Fruit fly (Drosophila melanogaster) whole organism, embryonic: ENCODE results near the gene CG10993.

Experiments used
- Abd-B ChIP-seq: fragments of 200-800 bp; sonication (Bioruptor generic); optimal IDR thresholded peaks from 2 replicates; lab custom pipeline; 2018; ENCODE audit warnings: missing biosample characterization, mild to moderate bottlenecking, missing genetic modification characterization, moderate library complexity
- CG1024 ChIP-seq: fragments of 200-800 bp; sonication (Bioruptor generic); IDR thresholded peaks from 2 replicates; pipeline ENCODE4 v1.3.6; 2022; ENCODE audit warnings: missing biosample characterization, missing genetic modification characterization
- CG10431 ChIP-seq: fragments of 200-800 bp; sonication (Bioruptor generic); optimal IDR thresholded peaks from 3 replicates; lab custom pipeline; 2018; ENCODE audit warnings: missing biosample characterization, mild to moderate bottlenecking, missing genetic modification characterization
- CG10565 ChIP-seq: fragments of 200-800 bp; sonication (Bioruptor generic); optimal IDR thresholded peaks from 3 replicates; lab custom pipeline; 2016; ENCODE audit warnings: missing biosample characterization, mild to moderate bottlenecking, missing genetic modification characterization
- CG12104 ChIP-seq: fragments of 200-800 bp; sonication (Bioruptor generic); optimal IDR thresholded peaks from 3 replicates; lab custom pipeline; 2016; ENCODE audit warnings: missing biosample characterization, missing genetic modification characterization
- CG14710 ChIP-seq: fragments of 200-800 bp; sonication (Bioruptor generic); optimal IDR thresholded peaks from 3 replicates; lab custom pipeline; 2019; ENCODE audit warnings: missing biosample characterization, mild to moderate bottlenecking, missing genetic modification characterization, moderate library complexity
- CG1603 ChIP-seq: fragments of 200-800 bp; sonication (Bioruptor generic); optimal IDR thresholded peaks from 2 replicates; lab custom pipeline; 2019; ENCODE audit warnings: missing biosample characterization, mild to moderate bottlenecking, missing genetic modification characterization, moderate library complexity
- CG16863 ChIP-seq: fragments of 200-800 bp; sonication (Bioruptor generic); optimal IDR thresholded peaks from 3 replicates; lab custom pipeline; 2016; ENCODE audit warnings: missing biosample characterization, missing genetic modification characterization
- CG17328 ChIP-seq: fragments of 200-800 bp; sonication (Bioruptor generic); IDR thresholded peaks from 2 replicates; pipeline ENCODE4 v1.3.6; 2022; ENCODE audit warnings: missing biosample characterization, missing genetic modification characterization
- CG2129 ChIP-seq: fragments of 200-800 bp; sonication (Bioruptor generic); IDR thresholded peaks from 2 replicates; pipeline ENCODE4 v1.3.6; 2022; ENCODE audit warnings: missing biosample characterization, missing genetic modification characterization; ENCODE audit not compliant: partially characterized antibody
- CG2712 ChIP-seq: fragments of 200-800 bp; optimal IDR thresholded peaks from 3 replicates; lab custom pipeline; 2019; ENCODE audit warnings: missing biosample characterization, mild to moderate bottlenecking, missing genetic modification characterization, moderate library complexity
- CG4360 ChIP-seq: fragments of 200-800 bp; sonication (Bioruptor generic); IDR thresholded peaks from 2 replicates; pipeline ENCODE4 v1.3.6; 2022; ENCODE audit warnings: missing biosample characterization, missing genetic modification characterization
- CG4820 ChIP-seq: fragments of 200-800 bp; sonication (Bioruptor generic); optimal IDR thresholded peaks from 3 replicates; lab custom pipeline; 2016; ENCODE audit warnings: missing biosample characterization, missing genetic modification characterization
- CG6854 ChIP-seq: fragments of 200-800 bp; sonication (Bioruptor generic); optimal IDR thresholded peaks from 3 replicates; lab custom pipeline; 2017; ENCODE audit warnings: missing biosample characterization, mild to moderate bottlenecking, missing genetic modification characterization
- CG7556 ChIP-seq: fragments of 200-800 bp; sonication (Bioruptor generic); optimal IDR thresholded peaks from 2 replicates; lab custom pipeline; 2017; ENCODE audit warnings: missing biosample characterization, mild to moderate bottlenecking, missing genetic modification characterization
- CG8388 ChIP-seq: fragments of 200-800 bp; sonication (Bioruptor generic); optimal IDR thresholded peaks from 2 replicates; lab custom pipeline; 2019; ENCODE audit warnings: missing biosample characterization, mild to moderate bottlenecking, missing genetic modification characterization, moderate library complexity
- CoRest ChIP-seq: fragments of 200-800 bp; sonication (Bioruptor generic); optimal IDR thresholded peaks from 3 replicates; lab custom pipeline; 2018; ENCODE audit warnings: missing biosample characterization, mild to moderate bottlenecking, missing genetic modification characterization, moderate library complexity
- Dbx ChIP-seq: fragments of 200-800 bp; sonication (Bioruptor generic); IDR thresholded peaks from 3 replicates; pipeline ENCODE4 v1.3.6; 2022; ENCODE audit warnings: missing biosample characterization, missing genetic modification characterization
- Dfd ChIP-seq, 2 experiments: fragments of >200 bp; optimal IDR thresholded peaks; 2 replicates each; lab custom pipeline; 2017; ENCODE audit warnings: missing biosample characterization in 2 of 2, missing genetic modification characterization in 2 of 2
- Dip2 ChIP-seq: fragments of 200-800 bp; sonication (Bioruptor generic); IDR thresholded peaks from 2 replicates; pipeline ENCODE4 v1.3.6; 2022; ENCODE audit warnings: missing biosample characterization, missing genetic modification characterization
- Ets65A ChIP-seq: fragments of 200-800 bp; sonication (Bioruptor generic); peaks from one replicate; lab custom pipeline; 2016; ENCODE audit warnings: missing biosample characterization, missing genetic modification characterization
- Gsc ChIP-seq: fragments of 200-800 bp; sonication (Bioruptor generic); IDR thresholded peaks from 2 replicates; pipeline ENCODE4 v1.3.6; 2022; ENCODE audit warnings: missing biosample characterization, missing genetic modification characterization
- H15 ChIP-seq: fragments of 200-800 bp; sonication (Bioruptor generic); IDR thresholded peaks from 3 replicates; pipeline ENCODE4 v1.3.6; 2022; ENCODE audit warnings: missing biosample characterization, missing genetic modification characterization
- Hr3 ChIP-seq: fragments of 200-800 bp; sonication (Bioruptor generic); optimal IDR thresholded peaks from 3 replicates; lab custom pipeline; 2016; ENCODE audit warnings: missing biosample characterization, missing genetic modification characterization
- Jarid2 ChIP-seq: fragments of 200-800 bp; sonication (Bioruptor generic); optimal IDR thresholded peaks from 3 replicates; lab custom pipeline; 2017; ENCODE audit warnings: mild to moderate bottlenecking, missing biosample characterization, missing genetic modification reagents, missing genetic modification characterization
- Oli ChIP-seq: fragments of 200-800 bp; sonication (Bioruptor generic); optimal IDR thresholded peaks from 2 replicates; lab custom pipeline; 2018; ENCODE audit warnings: missing biosample characterization, mild to moderate bottlenecking, missing genetic modification characterization, moderate library complexity
- Six4 ChIP-seq: fragments of 200-800 bp; sonication (Bioruptor generic); optimal IDR thresholded peaks from 2 replicates; lab custom pipeline; 2016; ENCODE audit warnings: missing biosample characterization, missing genetic modification characterization
- TFAM ChIP-seq: fragments of 200-800 bp; sonication (Bioruptor generic); optimal IDR thresholded peaks from 2 replicates; lab custom pipeline; 2017; ENCODE audit warnings: missing biosample characterization, missing genetic modification characterization, inconsistent platforms
- Xbp1 ChIP-seq: fragments of 200-800 bp; sonication (Bioruptor generic); optimal IDR thresholded peaks from 3 replicates; lab custom pipeline; 2016; ENCODE audit warnings: missing biosample characterization, mild to moderate bottlenecking, missing genetic modification characterization
- ac ChIP-seq: fragments of 200-800 bp; sonication (Bioruptor generic); optimal IDR thresholded peaks from 3 replicates; lab custom pipeline; 2017; ENCODE audit warnings: missing biosample characterization, mild to moderate bottlenecking, missing genetic modification characterization
- ap ChIP-seq: fragments of 200-800 bp; sonication (Bioruptor generic); IDR thresholded peaks from 2 replicates; pipeline ENCODE4 v1.3.6; 2022; ENCODE audit warnings: missing biosample characterization, missing genetic modification characterization
- bowl ChIP-seq: fragments of 200-800 bp; sonication (Bioruptor generic); IDR thresholded peaks from 2 replicates; pipeline ENCODE4 v1.3.6; 2022; ENCODE audit warnings: missing biosample characterization, missing genetic modification characterization
- br ChIP-seq: fragments of >200 bp; optimal IDR thresholded peaks from 2 replicates; lab custom pipeline; 2017
- bsh ChIP-seq, 2 experiments: fragments of 200-800 bp; sonication (Bioruptor generic); optimal IDR thresholded peaks; 2 replicates each; lab custom pipeline; 2017 to 2018; ENCODE audit warnings: mild to moderate bottlenecking in 2 of 2, missing biosample characterization in 2 of 2, missing genetic modification characterization in 2 of 2, moderate library complexity in 1 of 2
- chn ChIP-seq: fragments of 200-800 bp; sonication (Bioruptor generic); optimal IDR thresholded peaks from 2 replicates; lab custom pipeline; 2016; ENCODE audit warnings: missing biosample characterization, missing genetic modification characterization
- danr ChIP-seq: fragments of 200-800 bp; sonication (Bioruptor generic); IDR thresholded peaks from 2 replicates; pipeline ENCODE4 v1.3.6; 2022; ENCODE audit warnings: missing biosample characterization, missing genetic modification characterization
- dpn ChIP-seq, 2 experiments: fragments of 200-800 bp; sonication (Bioruptor generic); optimal IDR thresholded peaks; 3 replicates each; lab custom pipeline; 2016; ENCODE audit warnings: missing biosample characterization in 2 of 2, missing genetic modification characterization in 2 of 2
- emc ChIP-seq: fragments of 200-800 bp; sonication (Bioruptor generic); optimal IDR thresholded peaks from 2 replicates; lab custom pipeline; 2016; ENCODE audit warnings: missing biosample characterization, missing genetic modification characterization
- eyg ChIP-seq: fragments of 200-800 bp; sonication (Bioruptor generic); optimal IDR thresholded peaks from 3 replicates; lab custom pipeline; 2016; ENCODE audit warnings: missing biosample characterization, missing genetic modification characterization
- jumu ChIP-seq: fragments of 200-800 bp; sonication (Bioruptor generic); optimal IDR thresholded peaks from 3 replicates; lab custom pipeline; 2016; ENCODE audit warnings: missing biosample characterization, missing genetic modification characterization
- lilli ChIP-seq: fragments of 200-800 bp; sonication (Bioruptor generic); optimal IDR thresholded peaks from 3 replicates; lab custom pipeline; 2016; ENCODE audit warnings: missing biosample characterization, missing genetic modification characterization
- lola ChIP-seq, 3 experiments: fragments of >200 bp in 2 of 3; fragments of 200-800 bp in 1 of 3; sonication (Bioruptor generic) in 1 of 3; optimal IDR thresholded peaks; 2 replicates each; lab custom pipeline; 2017 to 2019; ENCODE audit warnings: missing biosample characterization in 3 of 3, missing genetic modification characterization in 3 of 3, mild to moderate bottlenecking in 1 of 3, moderate library complexity in 1 of 3
- maf-S ChIP-seq: fragments of 200-800 bp; sonication (Bioruptor generic); optimal IDR thresholded peaks from 2 replicates; lab custom pipeline; 2016; ENCODE audit warnings: missing biosample characterization, missing genetic modification characterization
- nau ChIP-seq: fragments of 200-800 bp; sonication (Bioruptor generic); optimal IDR thresholded peaks from 3 replicates; lab custom pipeline; 2017; ENCODE audit warnings: missing biosample characterization, mild to moderate bottlenecking, missing genetic modification characterization, missing genetic modification reagents
- oc ChIP-seq: fragments of 200-800 bp; sonication (Bioruptor generic); optimal IDR thresholded peaks from 2 replicates; lab custom pipeline; 2018; ENCODE audit warnings: missing biosample characterization, mild to moderate bottlenecking, missing genetic modification characterization, moderate library complexity
- p53 ChIP-seq: fragments of 200-800 bp; sonication (Bioruptor generic); optimal IDR thresholded peaks from 2 replicates; lab custom pipeline; 2016; ENCODE audit warnings: missing biosample characterization, missing genetic modification characterization
- pfk ChIP-seq: fragments of 200-800 bp; sonication (Bioruptor generic); optimal IDR thresholded peaks from 2 replicates; lab custom pipeline; 2018; ENCODE audit warnings: missing biosample characterization, mild to moderate bottlenecking, missing genetic modification characterization, moderate library complexity
- sob ChIP-seq: fragments of 200-800 bp; sonication (Bioruptor generic); IDR thresholded peaks from 2 replicates; pipeline ENCODE4 v1.3.6; 2022; ENCODE audit warnings: missing biosample characterization, missing genetic modification characterization
- tap ChIP-seq: fragments of 200-800 bp; optimal IDR thresholded peaks from 3 replicates; lab custom pipeline; 2019; ENCODE audit warnings: missing biosample characterization, mild to moderate bottlenecking, missing genetic modification characterization, moderate library complexity
- wdn ChIP-seq: fragments of 200-800 bp; sonication (Bioruptor generic); IDR thresholded peaks from 2 replicates; pipeline ENCODE4 v1.3.6; 2022; ENCODE audit warnings: missing biosample characterization, missing genetic modification characterization

The CG10993 gene

dm6 chrX:13815526-13816173, 24.7 kb upstream of the CG10993 start (continued):
- TF ChIP-seq CG1024 (GFP tag; lab: Robert Waterston, UW) = no peak
- peak; percentile 53; the same call in 1 of the 3 replicates for TF ChIP-seq H15
- peak; percentile 28 for TF ChIP-seq CG16863 (GFP tag; lab: Kevin White, UChicago)
- no peak for TF ChIP-seq CG12104
- no peak for TF ChIP-seq CG4360 (GFP tag; lab: Robert Waterston, UW)
- TF ChIP-seq CG14710 (tag; lab: Kevin White, UChicago) = peak; percentile 47
- TF ChIP-seq lola (GFP tag; optimal IDR thresholded peaks at IDR 0.05; lab: Kevin White, UChicago) = peak in 1 of 3 experiments; percentile 44
- peak; percentile 45 for TF ChIP-seq tap
- TF ChIP-seq CoRest (tag; lab: Kevin White, UChicago) = peak; percentile 78
- TF ChIP-seq CG10431 (GFP tag; lab: Kevin White, UChicago) = no peak
- no peak for TF ChIP-seq Dbx (GFP tag; lab: Robert Waterston, UW)
- TF ChIP-seq chn (GFP tag; lab: Kevin White, UChicago) = peak; percentile 30
- no peak; the same call in 1 of the 2 replicates for TF ChIP-seq ap (GFP tag; lab: Robert Waterston, UW)
- TF ChIP-seq Xbp1 (GFP tag; lab: Kevin White, UChicago) = peak; percentile 58
- TF ChIP-seq pfk (GFP tag; lab: Kevin White, UChicago) = no peak
- TF ChIP-seq CG17328 (GFP tag; lab: Robert Waterston, UW) = peak; percentile 54; the same call in 1 of the 2 replicates
- no peak for TF ChIP-seq wdn (GFP tag; lab: Robert Waterston, UW)
- peak; percentile 22 for TF ChIP-seq oc (tag; lab: Kevin White, UChicago)
- peak; percentile 97 for TF ChIP-seq Ets65A (GFP tag; lab: Kevin White, UChicago)
- TF ChIP-seq CG2129 (GFP tag; lab: Robert Waterston, UW) = no peak
- TF ChIP-seq CG4820 (GFP tag; lab: Kevin White, UChicago) = peak; percentile 56
- no peak for TF ChIP-seq br
- no peak for TF ChIP-seq bowl (GFP tag; lab: Robert Waterston, UW)
- no peak for TF ChIP-seq maf-S (GFP tag; lab: Kevin White, UChicago)
- peak; percentile 69 for TF ChIP-seq CG7556 (GFP tag; lab: Kevin White, UChicago)
- TF ChIP-seq Hr3 = peak; percentile 60
- TF ChIP-seq lilli (GFP tag; lab: Kevin White, UChicago) = peak; percentile 34
- no peak for TF ChIP-seq ac (GFP tag; lab: Kevin White, UChicago)
- TF ChIP-seq dpn (GFP tag; optimal IDR thresholded peaks at IDR 0.05; lab: Kevin White, UChicago) = peak; percentile 55 to 70
- peak; percentile 53 for TF ChIP-seq nau (GFP tag; lab: Kevin White, UChicago)
- no peak for TF ChIP-seq Jarid2 (GFP tag; lab: Kevin White, UChicago)
- TF ChIP-seq bsh (GFP tag; optimal IDR thresholded peaks at IDR 0.05; lab: Kevin White, UChicago) = peak; percentile 50 to 69
- no peak for TF ChIP-seq Dip2 (GFP tag; lab: Robert Waterston, UW)
- peak; percentile 49 for TF ChIP-seq CG8388 (GFP tag; lab: Kevin White, UChicago)
- TF ChIP-seq CG1603 (tag; lab: Kevin White, UChicago) = peak; percentile 25
- no peak for TF ChIP-seq CG10565 (GFP tag; lab: Kevin White, UChicago)
- TF ChIP-seq p53 (GFP tag; lab: Kevin White, UChicago) = no peak
- TF ChIP-seq Gsc (GFP tag; lab: Robert Waterston, UW) = peak; percentile 10; the same call in 1 of the 2 replicates
- peak; percentile 60 for TF ChIP-seq CG2712 (tag; lab: Kevin White, UChicago)
- TF ChIP-seq Dfd (GFP tag; optimal IDR thresholded peaks at IDR 0.05; lab: Kevin White, UChicago) = no peak
- peak; percentile 17 for TF ChIP-seq emc (GFP tag; lab: Kevin White, UChicago)
- TF ChIP-seq eyg (GFP tag; lab: Kevin White, UChicago) = peak; percentile 30
- no peak for TF ChIP-seq Six4 (GFP tag; lab: Kevin White, UChicago)
- no peak for TF ChIP-seq TFAM (GFP tag; lab: Kevin White, UChicago)
- TF ChIP-seq Abd-B (GFP tag; lab: Kevin White, UChicago) = peak; percentile 43
- 0 out of 2 replicates have a peak, but pooled peaks have one; percentile 37 for TF ChIP-seq sob (GFP tag; lab: Robert Waterston, UW)
- TF ChIP-seq jumu (GFP tag; lab: Kevin White, UChicago) = peak; percentile 59
- peak; percentile 43; the same call in 1 of the 2 replicates for TF ChIP-seq danr
- TF ChIP-seq Oli (tag; lab: Kevin White, UChicago) = peak; percentile 81
- peak; percentile 9 for TF ChIP-seq CG6854 (GFP tag; lab: Kevin White, UChicago)
